Worm (Caenorhabditis elegans) whole organism, midembryonic: ENCODE data around the gene sta-1.

Experiments used
- flt-1 ChIP-seq: fragments of 200-800 bp; sonication (Bioruptor generic); IDR thresholded peaks from 2 replicates; pipeline ENCODE4 v1.3.6; 2022; ENCODE audit warnings: missing genetic modification characterization, missing compliant biosample characterization
- klf-2 ChIP-seq: fragments of 200-800 bp; sonication (Bioruptor generic); conservative IDR thresholded peaks from 2 replicates; pipeline ENCODE4 v1.3.6; 2022; ENCODE audit warnings: missing genetic modification reagents, missing genetic modification characterization, missing compliant biosample characterization
- med-1 ChIP-seq: sonication (generic microtip); optimal IDR thresholded peaks from 2 replicates; lab custom pipeline; 2017; ENCODE audit warnings: missing genetic modification characterization, mild to moderate bottlenecking, missing compliant biosample characterization, antibody characterized with exemption, missing genetic modification reagents; ENCODE audit not compliant: insufficient read depth
- ref-1 ChIP-seq: fragments of 200-800 bp; sonication (Bioruptor generic); conservative IDR thresholded peaks from 2 replicates; pipeline ENCODE4 v1.3.6; 2022; ENCODE audit warnings: missing genetic modification reagents, missing genetic modification characterization, missing compliant biosample characterization
- tab-1 ChIP-seq: fragments of 200-800 bp; sonication (Bioruptor generic); IDR thresholded peaks from 2 replicates; pipeline ENCODE4 v1.3.6; 2022; ENCODE audit warnings: missing genetic modification characterization, missing compliant biosample characterization
- ztf-23 ChIP-seq: fragments of 200-800 bp; sonication (Bioruptor generic); IDR thresholded peaks from 2 replicates; pipeline ENCODE4 v1.3.6; 2022; ENCODE audit warnings: missing genetic modification reagents, missing genetic modification characterization, missing compliant biosample characterization

- TF ChIP-seq flt-1 (GFP tag; lab: Robert Waterston, UW) (no peak), ztf-23 (GFP tag; lab: Robert Waterston, UW) (0 out of 2 replicates have a peak, but pooled peaks have one; percentile 15), tab-1 (no peak), ref-1 (GFP tag; lab: Robert Waterston, UW) (no peak), klf-2 (GFP tag; lab: Robert Waterston, UW) (no peak), med-1 (no peak)
Observed at ce11 chrIV:16656232-16656631, 7.9 kb upstream of the sta-1 start, which contains the start of gene tsr-2.
